Fruit fly (Drosophila melanogaster): ENCODE results near the gene CG18273.

Gene CG18273

dm6 chrX:512527-512926 is 25.1 kb upstream of the CG18273 start (continued):
- TF ChIP-seq CG7357 (GFP tag; IDR thresholded peaks at IDR 0.05) (no peak), Xbp1 (GFP tag; optimal IDR thresholded peaks at IDR 0.05) (peak; percentile 6), CG31224 (GFP tag; IDR thresholded peaks at IDR 0.05) (no peak), stc (GFP tag; IDR thresholded peaks at IDR 0.05) (no peak), ci (GFP tag; IDR thresholded peaks at IDR 0.05) (0 out of 3 replicates have a peak, but pooled peaks have one; percentile 16), tup (GFP tag; optimal IDR thresholded peaks at IDR 0.05) (no peak), CG7745 (tag; optimal IDR thresholded peaks at IDR 0.05) (no peak), CG4360 (GFP tag; IDR thresholded peaks at IDR 0.05) (0 out of 2 replicates have a peak, but pooled peaks have one; percentile 8), CG8281 (tag; optimal IDR thresholded peaks at IDR 0.05) (no peak), vvl (GFP tag; IDR thresholded peaks at IDR 0.05) (no peak), ac (GFP tag; optimal IDR thresholded peaks at IDR 0.05) (no peak), hth (optimal IDR thresholded peaks at IDR 0.05) (no peak), Abd-B (GFP tag; optimal IDR thresholded peaks at IDR 0.05) (no peak), disco-r (GFP tag; optimal IDR thresholded peaks at IDR 0.05) (no peak), sc (optimal IDR thresholded peaks at IDR 0.05) (no peak), sc (GFP tag; optimal IDR thresholded peaks at IDR 0.05) (no peak), croc (GFP tag; conservative IDR thresholded peaks at IDR 0.05) (no peak), Atf6 (GFP tag; IDR thresholded peaks at IDR 0.05) (no peak), CG2120 (GFP tag; optimal IDR thresholded peaks at IDR 0.05) (no peak), onecut (GFP tag; IDR thresholded peaks at IDR 0.05) (no peak), CG1792 (GFP tag; optimal IDR thresholded peaks at IDR 0.05) (no peak), B-H1 (GFP tag; IDR thresholded peaks at IDR 0.05) (no peak), sug (tag; optimal IDR thresholded peaks at IDR 0.05) (no peak), Sox100B (GFP tag; optimal IDR thresholded peaks at IDR 0.05) (no peak), CG13624 (GFP tag; optimal IDR thresholded peaks at IDR 0.05) (no peak), Lpt (GFP tag; optimal IDR thresholded peaks at IDR 0.05) (no peak), CG10267 (tag; optimal IDR thresholded peaks at IDR 0.05) (no peak), CG2712 (tag; optimal IDR thresholded peaks at IDR 0.05) (peak; percentile 10), Oli (tag; optimal IDR thresholded peaks at IDR 0.05) (no peak), pan (optimal IDR thresholded peaks at IDR 0.05) (no peak), pan (GFP tag; optimal IDR thresholded peaks at IDR 0.05 in 1 of 2, IDR thresholded peaks at IDR 0.05 in 1 of 2) (no peak), lbe (GFP tag; optimal IDR thresholded peaks at IDR 0.05) (no peak), Max (GFP tag; optimal IDR thresholded peaks at IDR 0.05) (no peak), gem (tag; optimal IDR thresholded peaks at IDR 0.05) (peak; percentile 25), chm (GFP tag; IDR thresholded peaks at IDR 0.05) (no peak), sisA (GFP tag; IDR thresholded peaks at IDR 0.05) (no peak), knrl (GFP tag; IDR thresholded peaks at IDR 0.05; ENCODE audit: partially characterized antibody) (no peak), lilli (GFP tag; optimal IDR thresholded peaks at IDR 0.05) (peak; percentile 4), CG12769 (tag; optimal IDR thresholded peaks at IDR 0.05) (no peak), Ets65A (GFP tag) (peak; percentile 89), gsb (GFP tag; IDR thresholded peaks at IDR 0.05) (no peak), ab (GFP tag; optimal IDR thresholded peaks at IDR 0.05) (no peak), CG30431 (GFP tag; optimal IDR thresholded peaks at IDR 0.05) (no peak), pnt (GFP tag; optimal IDR thresholded peaks at IDR 0.05) (no peak), ken (GFP tag; IDR thresholded peaks at IDR 0.05) (no peak), cg (GFP tag; optimal IDR thresholded peaks at IDR 0.05) (peak; percentile 15), CG16779 (GFP tag; IDR thresholded peaks at IDR 0.05) (no peak), HmgD (GFP tag; optimal IDR thresholded peaks at IDR 0.05) (no peak), Sox102F (GFP tag; optimal IDR thresholded peaks at IDR 0.05) (no peak), NC2α (GFP tag; optimal IDR thresholded peaks at IDR 0.05) (no peak), CG15696 (tag; optimal IDR thresholded peaks at IDR 0.05) (no peak), CG4617 (GFP tag; optimal IDR thresholded peaks at IDR 0.05; ENCODE audit: borderline replicate concordance) (no peak), CG10654 (GFP tag; optimal IDR thresholded peaks at IDR 0.05) (no peak), zf30C (GFP tag; optimal IDR thresholded peaks at IDR 0.05) (peak; percentile 64)

Data from whole organism, embryonic.